Worm (Caenorhabditis elegans) whole organism, midembryonic: ENCODE data around the gene T23E7.6.

Experiments
- T22C8.4 ChIP-seq: fragments of 200-800 bp; sonication (Bioruptor generic); IDR thresholded peaks from 2 replicates; pipeline ENCODE4 v1.3.6; 2022; ENCODE audit warnings: missing genetic modification characterization, missing compliant biosample characterization
- cog-1 ChIP-seq: sonication (generic microtip); optimal IDR thresholded peaks from 2 replicates; lab custom pipeline; 2016; ENCODE audit warnings: missing genetic modification characterization, missing compliant biosample characterization
- flt-1 ChIP-seq: fragments of 200-800 bp; sonication (Bioruptor generic); IDR thresholded peaks from 2 replicates; pipeline ENCODE4 v1.3.6; 2022; ENCODE audit warnings: missing genetic modification characterization, missing compliant biosample characterization
- klf-2 ChIP-seq: fragments of 200-800 bp; sonication (Bioruptor generic); conservative IDR thresholded peaks from 2 replicates; pipeline ENCODE4 v1.3.6; 2022; ENCODE audit warnings: missing genetic modification reagents, missing genetic modification characterization, missing compliant biosample characterization
- med-1 ChIP-seq: sonication (generic microtip); optimal IDR thresholded peaks from 2 replicates; lab custom pipeline; 2017; ENCODE audit warnings: missing genetic modification characterization, mild to moderate bottlenecking, missing compliant biosample characterization, antibody characterized with exemption, missing genetic modification reagents; ENCODE audit not compliant: insufficient read depth
- ref-1 ChIP-seq: fragments of 200-800 bp; sonication (Bioruptor generic); conservative IDR thresholded peaks from 2 replicates; pipeline ENCODE4 v1.3.6; 2022; ENCODE audit warnings: missing genetic modification reagents, missing genetic modification characterization, missing compliant biosample characterization
- tab-1 ChIP-seq: fragments of 200-800 bp; sonication (Bioruptor generic); IDR thresholded peaks from 2 replicates; pipeline ENCODE4 v1.3.6; 2022; ENCODE audit warnings: missing genetic modification characterization, missing compliant biosample characterization
- ztf-23 ChIP-seq: fragments of 200-800 bp; sonication (Bioruptor generic); IDR thresholded peaks from 2 replicates; pipeline ENCODE4 v1.3.6; 2022; ENCODE audit warnings: missing genetic modification reagents, missing genetic modification characterization, missing compliant biosample characterization
- ztf-29 ChIP-seq: fragments of 200-800 bp; sonication (Bioruptor generic); IDR thresholded peaks from 2 replicates; pipeline ENCODE4 v1.3.6; 2022; ENCODE audit warnings: missing genetic modification reagents, missing genetic modification characterization, missing compliant biosample characterization

T23E7.6 gene

ce11 chrX:17684767-17685166, at the start of gene T23E7.6:
Gene T23E7.6 (minus strand): TSS chrX:17684811.
- TF ChIP-seq ref-1 (GFP tag; lab: Robert Waterston, UW) (no peak), klf-2 (no peak), tab-1 (no peak), cog-1 (no peak), ztf-29 (GFP tag; lab: Robert Waterston, UW) (no peak), T22C8.4 (no peak), flt-1 (GFP tag; lab: Robert Waterston, UW) (no peak), ztf-23 (GFP tag; lab: Robert Waterston, UW) (no peak), med-1 (GFP tag; lab: Kevin White, UChicago) (no peak)

- no peak for TF ChIP-seq cog-1
- TF ChIP-seq klf-2 = no peak
- no peak for TF ChIP-seq T22C8.4
- TF ChIP-seq flt-1 (GFP tag; lab: Robert Waterston, UW) = no peak
- no peak for TF ChIP-seq ztf-29 (GFP tag; lab: Robert Waterston, UW)
- no peak for TF ChIP-seq med-1 (GFP tag; lab: Kevin White, UChicago)
- no peak for TF ChIP-seq ref-1 (GFP tag; lab: Robert Waterston, UW)
- TF ChIP-seq tab-1 = no peak
- TF ChIP-seq ztf-23 (GFP tag; lab: Robert Waterston, UW) = no peak
Observed at ce11 chrX:17714342-17715011, 29.9 kb upstream of the T23E7.6 start, which contains the start of gene cTel55X.1. Gene cTel55X.1 (plus strand): TSS chrX:17714961.

ce11 chrX:17711598-17711997, 27.0 kb upstream of the T23E7.6 start, which contains the start of gene H11L12.1:
Gene H11L12.1 (minus strand): TSS chrX:17711698.
- TF ChIP-seq T22C8.4 (no peak), cog-1 (no peak), ztf-23 (GFP tag; lab: Robert Waterston, UW) (no peak), ref-1 (GFP tag; lab: Robert Waterston, UW) (no peak), klf-2 (no peak)

- no peak for TF ChIP-seq T22C8.4
- TF ChIP-seq med-1 (GFP tag; lab: Kevin White, UChicago) = no peak
- no peak for TF ChIP-seq cog-1
- no peak for TF ChIP-seq ref-1 (GFP tag; lab: Robert Waterston, UW)
- TF ChIP-seq klf-2 = no peak
- TF ChIP-seq ztf-29 (GFP tag; lab: Robert Waterston, UW) = no peak
- no peak for TF ChIP-seq ztf-23 (GFP tag; lab: Robert Waterston, UW)
- TF ChIP-seq flt-1 (GFP tag; lab: Robert Waterston, UW) = no peak
- TF ChIP-seq tab-1 = no peak
Observed at ce11 chrX:17702602-17703001, 18.0 kb upstream of the T23E7.6 start.

ce11 chrX:17694669-17695282, 10.2 kb upstream of the T23E7.6 start, which contains the start of gene cgt-2:
Gene cgt-2 (plus strand): TSS chrX:17695232.
- TF ChIP-seq med-1 (GFP tag; lab: Kevin White, UChicago) = no peak

- TF ChIP-seq ref-1 (GFP tag; lab: Robert Waterston, UW) (no peak), med-1 (GFP tag; lab: Kevin White, UChicago) (no peak), cog-1 (no peak), T22C8.4 (no peak), ztf-29 (GFP tag; lab: Robert Waterston, UW) (no peak), ztf-23 (GFP tag; lab: Robert Waterston, UW) (no peak), klf-2 (no peak), tab-1 (no peak), flt-1 (GFP tag; lab: Robert Waterston, UW) (no peak)
Observed at ce11 chrX:17685959-17686358, 1.3 kb upstream of the T23E7.6 start.

- no peak for TF ChIP-seq ref-1 (GFP tag; lab: Robert Waterston, UW)
- no peak for TF ChIP-seq med-1 (GFP tag; lab: Kevin White, UChicago)
- TF ChIP-seq ztf-29 (GFP tag; lab: Robert Waterston, UW) = no peak
Observed at ce11 chrX:17683698-17684097, 913 bp downstream of the T23E7.6 start.

ce11 chrX:17682280-17682679, 2.3 kb downstream of the T23E7.6 start:
- TF ChIP-seq ref-1 (GFP tag; lab: Robert Waterston, UW) = no peak
- TF ChIP-seq cog-1 = no peak
- TF ChIP-seq ztf-23 (GFP tag; lab: Robert Waterston, UW) = no peak
- TF ChIP-seq tab-1 = no peak
- no peak for TF ChIP-seq med-1 (GFP tag; lab: Kevin White, UChicago)
- TF ChIP-seq ztf-29 (GFP tag; lab: Robert Waterston, UW) = no peak
- no peak for TF ChIP-seq klf-2
- no peak for TF ChIP-seq T22C8.4
- no peak for TF ChIP-seq flt-1 (GFP tag; lab: Robert Waterston, UW)

- TF ChIP-seq ztf-23 (GFP tag; lab: Robert Waterston, UW) (no peak), med-1 (GFP tag; lab: Kevin White, UChicago) (no peak), flt-1 (GFP tag; lab: Robert Waterston, UW) (no peak)
Observed at ce11 chrX:17681534-17681933, 3.1 kb downstream of the T23E7.6 start.

- TF ChIP-seq T22C8.4 (no peak), tab-1 (no peak), med-1 (GFP tag; lab: Kevin White, UChicago) (no peak), ztf-29 (GFP tag; lab: Robert Waterston, UW) (no peak), cog-1 (no peak), flt-1 (GFP tag; lab: Robert Waterston, UW) (no peak), klf-2 (no peak), ref-1 (GFP tag; lab: Robert Waterston, UW) (no peak), ztf-23 (GFP tag; lab: Robert Waterston, UW) (no peak)
Observed at ce11 chrX:17676679-17677078, 7.9 kb downstream of the T23E7.6 start.
